Worm (Caenorhabditis elegans): Measurements from ENCODE around the gene nas-19.

nas-19 gene

ce11 chrV:11439202-11439601 lies 36.7 kb upstream of the nas-19 start:
- TF ChIP-seq unc-39 (tag; optimal IDR thresholded peaks at IDR 0.05) (no peak), ces-1 (GFP tag; optimal IDR thresholded peaks at IDR 0.05) (no peak), nhr-12 (tag; optimal IDR thresholded peaks at IDR 0.05) (no peak), unc-120 (tag; optimal IDR thresholded peaks at IDR 0.05; ENCODE audit: poor library complexity, severe bottlenecking) (no peak), sem-2 (GFP tag; optimal IDR thresholded peaks at IDR 0.05) (no peak), mls-2 (tag; optimal IDR thresholded peaks at IDR 0.05) (no peak), ceh-83 (GFP tag; optimal IDR thresholded peaks at IDR 0.05) (no peak), mab-5 (tag; optimal IDR thresholded peaks at IDR 0.05) (no peak), unc-62 (GFP tag; optimal IDR thresholded peaks at IDR 0.05) (no peak), nhr-237 (tag; optimal IDR thresholded peaks at IDR 0.05) (no peak), M03D4.4 (tag; optimal IDR thresholded peaks at IDR 0.05) (no peak), sptf-1 (tag; optimal IDR thresholded peaks at IDR 0.05) (no peak), bed-3 (GFP tag; optimal IDR thresholded peaks at IDR 0.05) (no peak), pha-4 (tag; optimal IDR thresholded peaks at IDR 0.05) (no peak), drap-1 (GFP tag; optimal IDR thresholded peaks at IDR 0.05) (no peak), lin-32 (GFP tag; optimal IDR thresholded peaks at IDR 0.05) (no peak), nhr-2 (tag; optimal IDR thresholded peaks at IDR 0.05) (no peak), elt-1 (tag; optimal IDR thresholded peaks at IDR 0.05; ENCODE audit: borderline replicate concordance, insufficient read depth) (no peak), flh-1 (GFP tag; optimal IDR thresholded peaks at IDR 0.05) (no peak), elt-3 (tag; optimal IDR thresholded peaks at IDR 0.05) (no peak)

DNA sequence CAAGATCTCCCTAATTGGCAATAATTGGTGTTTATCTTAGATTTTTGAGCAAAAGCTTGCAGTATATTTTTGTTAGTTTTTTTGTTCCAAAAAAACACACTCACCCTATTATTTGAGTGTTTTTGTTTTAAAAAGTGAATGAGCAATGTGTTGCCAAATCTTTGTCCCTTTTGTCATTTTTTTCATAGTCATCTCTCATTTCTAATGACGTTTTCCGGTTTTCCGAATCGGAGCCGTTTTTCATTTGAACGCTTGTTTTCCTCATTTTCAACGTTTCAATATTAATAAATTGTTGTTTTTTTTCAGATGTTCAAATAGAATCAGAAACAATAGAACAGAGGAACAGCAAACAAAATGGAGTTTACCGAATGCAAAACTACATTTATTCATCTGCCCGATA lies 36.0 kb upstream of the nas-19 start, which contains the start of gene dmsr-1:
dmsr-1 (plus strand) TSS at position 301 of the 400 bp plus-strand sequence.
- TF ChIP-seq M03D4.4 (tag; optimal IDR thresholded peaks at IDR 0.05) (no peak), lin-32 (GFP tag; optimal IDR thresholded peaks at IDR 0.05) (no peak), tbx-8 (GFP tag; optimal IDR thresholded peaks at IDR 0.05) (no peak), blmp-1 (tag; optimal IDR thresholded peaks at IDR 0.05) (no peak), nhr-237 (tag; optimal IDR thresholded peaks at IDR 0.05) (no peak), unc-62 (GFP tag; optimal IDR thresholded peaks at IDR 0.05) (no peak), ztf-11 (tag; optimal IDR thresholded peaks at IDR 0.05) (no peak), ceh-83 (GFP tag; optimal IDR thresholded peaks at IDR 0.05) (no peak), flh-1 (GFP tag; optimal IDR thresholded peaks at IDR 0.05) (no peak), nhr-28 (tag; optimal IDR thresholded peaks at IDR 0.05) (no peak), hlh-1 (tag; optimal IDR thresholded peaks at IDR 0.05) (no peak), ces-1 (GFP tag; optimal IDR thresholded peaks at IDR 0.05) (no peak)

DNA sequence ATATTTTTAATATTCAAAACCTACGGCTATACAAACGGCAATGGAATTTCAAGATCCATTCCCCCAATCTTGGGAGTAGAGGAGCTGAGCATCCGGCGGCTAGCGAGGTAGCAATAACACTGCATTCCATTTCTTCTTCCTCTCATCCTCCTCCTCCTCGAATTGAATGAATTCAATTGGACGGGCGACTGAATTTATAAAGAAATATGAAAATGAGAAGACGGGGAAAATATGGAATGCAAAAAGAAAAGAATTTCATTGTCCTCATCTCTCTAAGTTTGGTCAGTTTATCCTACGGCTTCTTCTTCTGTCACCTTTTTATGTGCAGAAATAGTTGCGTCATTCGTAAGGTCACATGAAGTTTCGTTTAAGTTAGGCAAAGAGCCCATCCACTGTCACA lies 33.9 kb upstream of the nas-19 start:
- TF ChIP-seq tbx-8 (GFP tag; optimal IDR thresholded peaks at IDR 0.05) (no peak), mab-5 (tag; optimal IDR thresholded peaks at IDR 0.05) (no peak), mep-1 (tag; optimal IDR thresholded peaks at IDR 0.05) (no peak), nhr-76 (tag; optimal IDR thresholded peaks at IDR 0.05) (no peak), elt-1 (tag; optimal IDR thresholded peaks at IDR 0.05; ENCODE audit: borderline replicate concordance, insufficient read depth) (no peak), ceh-43 (GFP tag; optimal IDR thresholded peaks at IDR 0.05) (no peak), unc-39 (tag; optimal IDR thresholded peaks at IDR 0.05) (no peak), ces-1 (GFP tag; optimal IDR thresholded peaks at IDR 0.05) (peak; percentile 67), pha-4 (tag; optimal IDR thresholded peaks at IDR 0.05) (no peak), zip-8 (tag; optimal IDR thresholded peaks at IDR 0.05) (peak; percentile 47), ceh-83 (GFP tag; optimal IDR thresholded peaks at IDR 0.05) (no peak)

DNA sequence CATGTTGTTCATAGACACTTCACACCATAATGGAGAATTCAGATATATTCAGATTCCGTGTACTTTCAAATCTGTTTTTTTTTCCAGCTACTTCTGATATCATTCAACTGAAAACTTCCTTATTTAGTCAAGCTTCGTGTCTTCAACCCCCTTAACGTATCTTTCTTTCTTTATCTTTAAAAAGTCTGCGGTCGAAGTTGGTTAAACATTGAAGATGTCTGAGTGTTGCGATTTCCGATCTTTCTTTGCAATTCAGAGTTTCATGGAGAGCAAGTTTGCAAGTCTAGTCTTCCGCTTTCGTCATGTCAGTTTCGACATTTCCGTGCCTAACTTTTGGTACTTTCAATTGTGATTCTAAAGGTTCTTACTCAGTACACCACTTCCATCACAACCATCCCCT lies 32.7 kb upstream of the nas-19 start:
- TF ChIP-seq mls-2 (tag; optimal IDR thresholded peaks at IDR 0.05) (no peak), bed-3 (GFP tag; optimal IDR thresholded peaks at IDR 0.05) (no peak), blmp-1 (tag; optimal IDR thresholded peaks at IDR 0.05) (no peak), nhr-237 (tag; optimal IDR thresholded peaks at IDR 0.05) (no peak), lsy-2 (tag; optimal IDR thresholded peaks at IDR 0.05) (no peak), ceh-39 (tag; optimal IDR thresholded peaks at IDR 0.05) (no peak), nhr-12 (tag; optimal IDR thresholded peaks at IDR 0.05) (no peak), zip-8 (tag; optimal IDR thresholded peaks at IDR 0.05) (no peak), unc-62 (GFP tag; optimal IDR thresholded peaks at IDR 0.05) (no peak), ham-2 (GFP tag; optimal IDR thresholded peaks at IDR 0.05) (no peak), sem-2 (GFP tag; optimal IDR thresholded peaks at IDR 0.05) (no peak), M03D4.4 (tag; optimal IDR thresholded peaks at IDR 0.05) (no peak), snpc-4 (tag; optimal IDR thresholded peaks at IDR 0.05) (no peak), elt-3 (tag; optimal IDR thresholded peaks at IDR 0.05) (no peak), sptf-1 (tag; optimal IDR thresholded peaks at IDR 0.05) (no peak), nhr-76 (tag; optimal IDR thresholded peaks at IDR 0.05) (no peak), mep-1 (tag; optimal IDR thresholded peaks at IDR 0.05) (no peak), lin-32 (GFP tag; optimal IDR thresholded peaks at IDR 0.05) (no peak), mab-5 (tag; optimal IDR thresholded peaks at IDR 0.05) (no peak), unc-120 (tag; optimal IDR thresholded peaks at IDR 0.05; ENCODE audit: poor library complexity, severe bottlenecking) (no peak)
